Fruit fly (Drosophila melanogaster) whole organism, embryonic: Measurements from ENCODE around the gene CG43116.

ENCODE experiments used
- B-H2 ChIP-seq: fragments of 200-800 bp; sonication (Bioruptor generic); optimal IDR thresholded peaks from 2 replicates; lab custom pipeline; 2018; ENCODE audit warnings: missing biosample characterization, mild to moderate bottlenecking, missing genetic modification characterization
- Bgb ChIP-seq: fragments of 200-800 bp; sonication (Bioruptor generic); IDR thresholded peaks from 2 replicates; pipeline ENCODE4 v1.3.6; 2022; ENCODE audit warnings: missing biosample characterization, missing genetic modification characterization; ENCODE audit not compliant: partially characterized antibody
- CG11560 ChIP-seq: fragments of 200-800 bp; sonication (Bioruptor generic); IDR thresholded peaks from 3 replicates; pipeline ENCODE4 v1.3.6; 2022; ENCODE audit warnings: missing biosample characterization, missing genetic modification characterization
- CG12155 ChIP-seq: fragments of 200-800 bp; sonication (Bioruptor generic); optimal IDR thresholded peaks from 3 replicates; lab custom pipeline; 2016; ENCODE audit warnings: missing biosample characterization, missing genetic modification characterization
- CG13624 ChIP-seq: fragments of 200-800 bp; sonication (Bioruptor generic); optimal IDR thresholded peaks from 2 replicates; lab custom pipeline; 2016; ENCODE audit warnings: missing biosample characterization, missing genetic modification characterization
- CG14050 ChIP-seq: fragments of 200-800 bp; sonication (Bioruptor generic); IDR thresholded peaks from 3 replicates; pipeline ENCODE4 v1.3.6; 2022; ENCODE audit warnings: missing biosample characterization, missing genetic modification characterization
- CG16863 ChIP-seq: fragments of 200-800 bp; sonication (Bioruptor generic); optimal IDR thresholded peaks from 3 replicates; lab custom pipeline; 2016; ENCODE audit warnings: missing biosample characterization, missing genetic modification characterization
- CG17568 ChIP-seq: fragments of 200-800 bp; sonication (Bioruptor generic); optimal IDR thresholded peaks from 2 replicates; lab custom pipeline; 2018; ENCODE audit warnings: missing biosample characterization, mild to moderate bottlenecking, missing genetic modification characterization, moderate library complexity
- CG3847 ChIP-seq: fragments of 200-800 bp; sonication (Bioruptor generic); IDR thresholded peaks from 2 replicates; pipeline ENCODE4 v1.3.6; 2022; ENCODE audit warnings: missing biosample characterization, missing genetic modification characterization
- CG6689 ChIP-seq: fragments of 200-800 bp; sonication (Bioruptor generic); IDR thresholded peaks from 2 replicates; pipeline ENCODE4 v1.3.6; 2022; ENCODE audit warnings: missing biosample characterization, missing genetic modification characterization
- CG7745 ChIP-seq: fragments of 200-800 bp; sonication (Bioruptor generic); optimal IDR thresholded peaks from 2 replicates; lab custom pipeline; 2018; ENCODE audit warnings: missing biosample characterization, mild to moderate bottlenecking, missing genetic modification characterization, moderate library complexity
- CG9437 ChIP-seq: fragments of 200-800 bp; sonication (Bioruptor generic); optimal IDR thresholded peaks from 2 replicates; lab custom pipeline; 2018; ENCODE audit warnings: missing biosample characterization, mild to moderate bottlenecking, missing genetic modification characterization
- CG9876 ChIP-seq: fragments of 200-800 bp; sonication (Bioruptor generic); optimal IDR thresholded peaks from 2 replicates; lab custom pipeline; 2016; ENCODE audit warnings: missing biosample characterization, missing genetic modification characterization
- D19B ChIP-seq: fragments of 200-800 bp; sonication (Bioruptor generic); optimal IDR thresholded peaks from 2 replicates; lab custom pipeline; 2017; ENCODE audit warnings: missing biosample characterization, mild to moderate bottlenecking, missing genetic modification characterization
- Dad ChIP-seq: fragments of 200-800 bp; sonication (Bioruptor generic); optimal IDR thresholded peaks from 3 replicates; lab custom pipeline; 2016; ENCODE audit warnings: missing biosample characterization, missing genetic modification characterization
- Dek ChIP-seq: fragments of 200-800 bp; sonication (Bioruptor generic); optimal IDR thresholded peaks from 3 replicates; lab custom pipeline; 2019; ENCODE audit warnings: missing biosample characterization, mild to moderate bottlenecking, missing genetic modification characterization, moderate library complexity
- E2f1 ChIP-seq: fragments of 200-800 bp; sonication (Bioruptor generic); IDR thresholded peaks from 2 replicates; pipeline ENCODE4 v1.3.6; 2022; ENCODE audit warnings: missing biosample characterization, missing genetic modification characterization
- Gug ChIP-seq: fragments of 200-800 bp; sonication (Bioruptor generic); IDR thresholded peaks from 4 replicates; pipeline ENCODE4 v1.3.6; 2022; ENCODE audit warnings: missing biosample characterization, missing genetic modification characterization
- Lpt ChIP-seq: fragments of >200 bp; optimal IDR thresholded peaks from 2 replicates; lab custom pipeline; 2018; ENCODE audit warnings: missing biosample characterization, missing genetic modification characterization
- Mes4 ChIP-seq: fragments of 200-800 bp; sonication (Bioruptor generic); optimal IDR thresholded peaks from 2 replicates; lab custom pipeline; 2016; ENCODE audit warnings: missing biosample characterization, missing genetic modification characterization
- NK7.1 ChIP-seq: fragments of 200-800 bp; sonication (Bioruptor generic); optimal IDR thresholded peaks from 3 replicates; lab custom pipeline; 2016; ENCODE audit warnings: missing biosample characterization, missing genetic modification characterization
- Nf-YC ChIP-seq: fragments of 200-800 bp; optimal IDR thresholded peaks from 3 replicates; lab custom pipeline; 2019; ENCODE audit warnings: missing biosample characterization, mild to moderate bottlenecking, missing genetic modification characterization, moderate library complexity
- Side ChIP-seq: fragments of 200-800 bp; sonication (Bioruptor generic); optimal IDR thresholded peaks from 2 replicates; lab custom pipeline; 2016; ENCODE audit warnings: missing biosample characterization, missing genetic modification characterization
- Ssrp ChIP-seq: fragments of 200-800 bp; sonication (Bioruptor generic); optimal IDR thresholded peaks from 2 replicates; lab custom pipeline; 2018; ENCODE audit warnings: missing biosample characterization, mild to moderate bottlenecking, missing genetic modification characterization, moderate library complexity
- TFAM ChIP-seq: fragments of 200-800 bp; sonication (Bioruptor generic); optimal IDR thresholded peaks from 2 replicates; lab custom pipeline; 2017; ENCODE audit warnings: missing biosample characterization, missing genetic modification characterization, inconsistent platforms
- Usf ChIP-seq: fragments of 200-800 bp; sonication (Bioruptor generic); optimal IDR thresholded peaks from 2 replicates; lab custom pipeline; 2017; ENCODE audit warnings: missing genotype, missing biosample characterization, missing genetic modification characterization
- Vsx1 ChIP-seq: fragments of 200-800 bp; sonication (Bioruptor generic); optimal IDR thresholded peaks from 2 replicates; lab custom pipeline; 2017; ENCODE audit warnings: missing biosample characterization, mild to moderate bottlenecking, missing genetic modification characterization, missing genetic modification reagents
- az2 ChIP-seq: fragments of 200-800 bp; sonication (Bioruptor generic); optimal IDR thresholded peaks from 3 replicates; lab custom pipeline; 2016; ENCODE audit warnings: missing biosample characterization, missing genetic modification characterization
- bowl ChIP-seq: fragments of 200-800 bp; sonication (Bioruptor generic); IDR thresholded peaks from 2 replicates; pipeline ENCODE4 v1.3.6; 2022; ENCODE audit warnings: missing biosample characterization, missing genetic modification characterization
- cas ChIP-seq: fragments of 200-800 bp; sonication (Bioruptor generic); IDR thresholded peaks from 2 replicates; pipeline ENCODE4 v1.3.6; 2022; ENCODE audit warnings: missing biosample characterization, missing genetic modification characterization
- cg ChIP-seq: fragments of 200-800 bp; sonication (Bioruptor generic); optimal IDR thresholded peaks from 3 replicates; lab custom pipeline; 2019; ENCODE audit warnings: missing biosample characterization, mild to moderate bottlenecking, missing genetic modification characterization, moderate library complexity
- chn ChIP-seq: fragments of 200-800 bp; sonication (Bioruptor generic); optimal IDR thresholded peaks from 2 replicates; lab custom pipeline; 2016; ENCODE audit warnings: missing biosample characterization, missing genetic modification characterization
- esg ChIP-seq: fragments of 200-800 bp; sonication (Bioruptor generic); conservative IDR thresholded peaks from 2 replicates; pipeline ENCODE4 v1.3.6; 2022; ENCODE audit warnings: missing biosample characterization, missing genetic modification characterization
- gce ChIP-seq: fragments of 200-800 bp; sonication (Bioruptor generic); IDR thresholded peaks from 3 replicates; pipeline ENCODE4 v1.3.6; 2022; ENCODE audit warnings: missing biosample characterization, missing genetic modification characterization
- gem ChIP-seq: fragments of 200-800 bp; sonication (Bioruptor generic); optimal IDR thresholded peaks from 2 replicates; lab custom pipeline; 2019; ENCODE audit warnings: missing biosample characterization, mild to moderate bottlenecking, missing genetic modification characterization, moderate library complexity
- grau ChIP-seq: fragments of 200-800 bp; optimal IDR thresholded peaks from 3 replicates; lab custom pipeline; 2019; ENCODE audit warnings: missing biosample characterization, mild to moderate bottlenecking, missing genetic modification characterization, moderate library complexity
- ham ChIP-seq: fragments of 200-800 bp; sonication (Bioruptor generic); IDR thresholded peaks from 2 replicates; pipeline ENCODE4 v1.3.6; 2022; ENCODE audit warnings: missing biosample characterization, missing genetic modification characterization
- hb ChIP-seq: fragments of 200-800 bp; sonication (Bioruptor generic); IDR thresholded peaks from 3 replicates; pipeline ENCODE4 v1.3.6; 2022; ENCODE audit warnings: missing biosample characterization, missing genetic modification characterization; ENCODE audit not compliant: partially characterized antibody
- kah ChIP-seq: fragments of 200-800 bp; sonication (Bioruptor generic); optimal IDR thresholded peaks from 2 replicates; lab custom pipeline; 2018; ENCODE audit warnings: missing biosample characterization, mild to moderate bottlenecking, missing genetic modification characterization
- lab ChIP-seq: fragments of 200-800 bp; sonication (Bioruptor generic); optimal IDR thresholded peaks from 3 replicates; lab custom pipeline; 2017; ENCODE audit warnings: missing biosample characterization, missing genetic modification characterization, mild to moderate bottlenecking, moderate library complexity, missing genetic modification reagents
- mirr ChIP-seq: fragments of 200-800 bp; sonication (Bioruptor generic); optimal IDR thresholded peaks from 3 replicates; lab custom pipeline; 2018; ENCODE audit warnings: missing biosample characterization, mild to moderate bottlenecking, missing genetic modification characterization
- nau ChIP-seq: fragments of 200-800 bp; sonication (Bioruptor generic); optimal IDR thresholded peaks from 3 replicates; lab custom pipeline; 2017; ENCODE audit warnings: missing biosample characterization, mild to moderate bottlenecking, missing genetic modification characterization, missing genetic modification reagents
- odd ChIP-seq: fragments of 200-800 bp; sonication (Bioruptor generic); optimal IDR thresholded peaks from 2 replicates; lab custom pipeline; 2017; ENCODE audit warnings: missing biosample characterization, mild to moderate bottlenecking, missing genetic modification characterization
- org-1 ChIP-seq: fragments of 200-800 bp; sonication (Bioruptor generic); optimal IDR thresholded peaks from 2 replicates; lab custom pipeline; 2017; ENCODE audit warnings: missing biosample characterization, missing genetic modification characterization
- pho ChIP-seq: fragments of 200-800 bp; sonication (Bioruptor generic); optimal IDR thresholded peaks from 2 replicates; lab custom pipeline; 2016; ENCODE audit warnings: missing biosample characterization, missing genetic modification characterization
- pita ChIP-seq: fragments of 200-800 bp; sonication (Bioruptor generic); optimal IDR thresholded peaks from 2 replicates; lab custom pipeline; 2017; ENCODE audit warnings: missing biosample characterization, mild to moderate bottlenecking, missing genetic modification characterization
- scrt ChIP-seq: fragments of 200-800 bp; sonication (Bioruptor generic); optimal IDR thresholded peaks from 2 replicates; lab custom pipeline; 2018; ENCODE audit warnings: missing biosample characterization, mild to moderate bottlenecking, missing genetic modification characterization, moderate library complexity
- seq ChIP-seq: fragments of 200-800 bp; sonication (Bioruptor generic); IDR thresholded peaks from 2 replicates; pipeline ENCODE4 v1.3.6; 2022; ENCODE audit warnings: missing biosample characterization, missing genetic modification characterization
- sug ChIP-seq: fragments of 200-800 bp; optimal IDR thresholded peaks from 2 replicates; lab custom pipeline; 2019; ENCODE audit warnings: missing biosample characterization, mild to moderate bottlenecking, missing genetic modification characterization, moderate library complexity
- tin ChIP-seq: fragments of 200-800 bp; sonication (Bioruptor generic); optimal IDR thresholded peaks from 3 replicates; lab custom pipeline; 2016; ENCODE audit warnings: missing biosample characterization, missing genetic modification characterization
- tll ChIP-seq, 2 experiments: fragments of 200-800 bp in 1 of 2; fragments of >200 bp in 1 of 2; sonication (Bioruptor generic) in 1 of 2; optimal IDR thresholded peaks; 2 replicates each; lab custom pipeline; 2017 to 2019; ENCODE audit warnings: missing biosample characterization in 2 of 2, missing genetic modification characterization in 2 of 2, mild to moderate bottlenecking in 1 of 2, moderate library complexity in 1 of 2
- ttk ChIP-seq: fragments of 200-800 bp; sonication (Bioruptor generic); IDR thresholded peaks from 2 replicates; pipeline ENCODE4 v2.1.2; 2022; ENCODE audit warnings: missing biosample characterization, missing genetic modification characterization
- zf30C ChIP-seq: fragments of 200-800 bp; sonication (Bioruptor generic); optimal IDR thresholded peaks from 3 replicates; lab custom pipeline; 2018; ENCODE audit warnings: missing biosample characterization, mild to moderate bottlenecking, missing genetic modification characterization

CG43116 gene

DNA sequence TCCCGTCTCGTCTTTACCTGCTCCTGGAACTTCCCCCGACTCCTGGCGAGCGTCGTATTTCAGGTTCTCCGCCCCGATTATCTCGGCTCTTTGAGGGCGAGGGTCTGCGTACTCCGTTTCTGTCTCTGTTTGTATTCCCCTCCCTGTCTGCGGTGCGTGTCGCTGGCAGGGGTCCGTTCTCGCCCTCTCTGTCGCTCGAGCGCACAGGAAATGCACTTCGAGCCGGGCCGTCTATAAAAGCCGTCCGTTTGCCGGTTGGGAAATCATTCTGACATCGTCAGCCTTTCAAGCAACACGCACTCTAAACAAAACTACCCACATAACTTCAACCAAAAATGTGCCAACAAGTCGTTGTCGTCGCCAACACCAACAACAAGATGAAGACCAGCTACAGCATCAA, 13.8 kb upstream of the CG43116 start (continued):
- no peak for TF ChIP-seq CG17568 (GFP tag; lab: Kevin White, UChicago)
- TF ChIP-seq Side (GFP tag; lab: Kevin White, UChicago) = no peak
- no peak for TF ChIP-seq gem
- TF ChIP-seq Dek (tag; lab: Kevin White, UChicago) = no peak
- peak; percentile 15 for TF ChIP-seq CG7745 (tag; lab: Kevin White, UChicago)
- no peak for TF ChIP-seq Gug (GFP tag; lab: Robert Waterston, UW)
- TF ChIP-seq D19B = no peak
- no peak for TF ChIP-seq Dad (GFP tag; lab: Kevin White, UChicago)
- TF ChIP-seq B-H2 = no peak
- TF ChIP-seq CG3847 = no peak
- TF ChIP-seq Vsx1 = no peak
- no peak for TF ChIP-seq pho (GFP tag; lab: Kevin White, UChicago)
- peak; percentile 17 for TF ChIP-seq CG9876 (GFP tag; lab: Kevin White, UChicago)
- TF ChIP-seq cg = no peak
- no peak for TF ChIP-seq CG6689 (GFP tag; lab: Robert Waterston, UW)
- TF ChIP-seq tin (GFP tag; lab: Kevin White, UChicago) = no peak
- TF ChIP-seq kah (GFP tag; lab: Kevin White, UChicago) = no peak
- TF ChIP-seq pita (GFP tag; lab: Kevin White, UChicago) = no peak
- TF ChIP-seq ttk (GFP tag; lab: Robert Waterston, UW) = no peak
- no peak for TF ChIP-seq nau
- no peak for TF ChIP-seq sug (tag; lab: Kevin White, UChicago)
- TF ChIP-seq odd (GFP tag; lab: Kevin White, UChicago) = peak; percentile 14
- no peak for TF ChIP-seq org-1 (GFP tag; lab: Kevin White, UChicago)
- no peak for TF ChIP-seq Mes4 (GFP tag; lab: Kevin White, UChicago)
- no peak for TF ChIP-seq CG12155
- TF ChIP-seq CG9437 (GFP tag; lab: Kevin White, UChicago) = no peak
- no peak for TF ChIP-seq CG13624 (GFP tag; lab: Kevin White, UChicago)
- TF ChIP-seq E2f1 = no peak
- no peak for TF ChIP-seq lab
- no peak for TF ChIP-seq Bgb (GFP tag; lab: Robert Waterston, UW)
- TF ChIP-seq zf30C (GFP tag; lab: Kevin White, UChicago) = no peak
- TF ChIP-seq grau (tag; lab: Kevin White, UChicago) = no peak
- no peak for TF ChIP-seq Lpt (GFP tag; lab: Kevin White, UChicago)
- TF ChIP-seq az2 (GFP tag; lab: Kevin White, UChicago) = no peak
- TF ChIP-seq hb (GFP tag; lab: Robert Waterston, UW) = no peak
- TF ChIP-seq Usf (GFP tag; lab: Kevin White, UChicago) = no peak
- TF ChIP-seq seq (GFP tag; lab: Robert Waterston, UW) = no peak
- TF ChIP-seq gce (GFP tag; lab: Robert Waterston, UW) = no peak
- no peak for TF ChIP-seq esg (GFP tag; lab: Robert Waterston, UW)
- TF ChIP-seq bowl (GFP tag; lab: Robert Waterston, UW) = no peak
- no peak for TF ChIP-seq Ssrp (tag; lab: Kevin White, UChicago)
- TF ChIP-seq CG16863 (GFP tag; lab: Kevin White, UChicago) = no peak
- no peak for TF ChIP-seq CG14050 (GFP tag; lab: Robert Waterston, UW)
- no peak for TF ChIP-seq scrt (GFP tag; lab: Kevin White, UChicago)
- no peak for TF ChIP-seq cas (GFP tag; lab: Robert Waterston, UW)
- TF ChIP-seq tll (GFP tag; optimal IDR thresholded peaks at IDR 0.05; lab: Kevin White, UChicago) = peak in 1 of 2 experiments; percentile 71
- no peak for TF ChIP-seq TFAM (GFP tag; lab: Kevin White, UChicago)
- TF ChIP-seq mirr = no peak
- peak; percentile 49 for TF ChIP-seq chn
- TF ChIP-seq NK7.1 = no peak
- TF ChIP-seq CG11560 (tag; lab: Robert Waterston, UW) = no peak
- TF ChIP-seq ham = no peak
- no peak for TF ChIP-seq Nf-YC (tag; lab: Kevin White, UChicago)
